Fruit fly (Drosophila melanogaster): ENCODE measurements around the gene Brr2.

dm6 chr3L:16013198-16013982, 45.7 kb upstream of the Brr2 start:
- no peak for TF ChIP-seq CG8478 (optimal IDR thresholded peaks at IDR 0.05)
- no peak for TF ChIP-seq EcR (GFP tag; optimal IDR thresholded peaks at IDR 0.05)
- TF ChIP-seq psq (optimal IDR thresholded peaks at IDR 0.05) = no peak

Data from whole organism.